Worm (Caenorhabditis elegans) whole organism, L1 larva: ENCODE measurements around the gene nhr-16.

Experiments used
- aha-1 ChIP-seq: fragments of 150-350 bp; optimal IDR thresholded peaks from 2 replicates; lab custom pipeline; 2014; ENCODE audit warnings: missing biosample characterization, missing genetic modification characterization
- alr-1 ChIP-seq: fragments of 200-800 bp; sonication (Bioruptor generic); optimal IDR thresholded peaks from 2 replicates; lab custom pipeline; 2018; ENCODE audit warnings: borderline replicate concordance, mild to moderate bottlenecking, missing genetic modification characterization, missing compliant biosample characterization
- ceh-82 ChIP-seq, 3 experiments: fragments of 150-350 bp in 1 of 3; sonication (generic microtip) in 2 of 3; optimal IDR thresholded peaks; 2 replicates each; lab custom pipeline; 2014 to 2017; ENCODE audit warnings: missing biosample characterization in 3 of 3, missing genetic modification characterization in 3 of 3
- ces-1 ChIP-seq: fragments of 150-350 bp; optimal IDR thresholded peaks from 2 replicates; lab custom pipeline; 2014; ENCODE audit warnings: missing biosample characterization, missing genetic modification reagents, missing genetic modification characterization
- efl-1 ChIP-seq, 4 experiments: fragments of 150-350 bp; optimal IDR thresholded peaks in 3 of 4; peaks in 1 of 4; 1 replicate in 1 of 4; 2 replicates in 3 of 4; lab custom pipeline; 2014; ENCODE audit warnings: missing biosample characterization in 2 of 4, missing genetic modification characterization in 2 of 4, missing genetic modification reagents in 2 of 4
- elt-2 ChIP-seq: sonication (generic microtip); optimal IDR thresholded peaks from 2 replicates; lab custom pipeline; 2016; ENCODE audit warnings: missing genetic modification characterization, mild to moderate bottlenecking, inconsistent platforms, missing compliant biosample characterization, missing genetic modification reagents
- ets-5 ChIP-seq: fragments of 200-800 bp; sonication (Bioruptor generic); IDR thresholded peaks from 2 replicates; pipeline ENCODE4 v1.3.6; 2022; ENCODE audit warnings: missing genetic modification characterization, missing compliant biosample characterization
- fos-1 ChIP-seq: fragments of 150-350 bp; optimal IDR thresholded peaks from 2 replicates; lab custom pipeline; 2014; ENCODE audit warnings: missing biosample characterization, missing genetic modification characterization
- grh-1 ChIP-seq: fragments of 200-800 bp; sonication (Bioruptor generic); IDR thresholded peaks from 2 replicates; pipeline ENCODE4 v1.3.6; 2022; ENCODE audit warnings: missing genetic modification reagents, missing genetic modification characterization, missing compliant biosample characterization
- hlh-17 ChIP-seq: fragments of 200-800 bp; sonication (Bioruptor generic); optimal IDR thresholded peaks from 2 replicates; lab custom pipeline; 2018; ENCODE audit warnings: missing genetic modification characterization, mild to moderate bottlenecking, missing compliant biosample characterization, moderate library complexity, borderline replicate concordance
- hpl-2 ChIP-seq: fragments of 150-350 bp; optimal IDR thresholded peaks from 2 replicates; lab custom pipeline; 2014; ENCODE audit warnings: missing biosample characterization, missing genetic modification reagents, missing genetic modification characterization
- isw-1 ChIP-seq: fragments of 200-800 bp; sonication (Bioruptor generic); IDR thresholded peaks from 2 replicates; pipeline ENCODE4 v1.3.6; 2022; ENCODE audit warnings: missing genetic modification characterization, missing compliant biosample characterization
- jun-1 ChIP-seq: fragments of 150-350 bp; optimal IDR thresholded peaks from 2 replicates; lab custom pipeline; 2014; ENCODE audit warnings: missing biosample characterization, missing genetic modification reagents, missing genetic modification characterization
- lin-13 ChIP-seq: fragments of 150-350 bp; optimal IDR thresholded peaks from 2 replicates; lab custom pipeline; 2014; ENCODE audit warnings: missing biosample characterization, missing genetic modification reagents, missing genetic modification characterization
- lin-14 ChIP-seq: fragments of 200-800 bp; sonication (Bioruptor generic); optimal IDR thresholded peaks from 2 replicates; lab custom pipeline; 2018; ENCODE audit warnings: mild to moderate bottlenecking, missing genetic modification characterization, moderate library complexity, missing compliant biosample characterization
- lir-3 ChIP-seq: sonication (generic microtip); optimal IDR thresholded peaks from 2 replicates; lab custom pipeline; 2016; ENCODE audit warnings: mild to moderate bottlenecking, missing genetic modification characterization, moderate library complexity, missing compliant biosample characterization; ENCODE audit not compliant: poor library complexity
- lsy-2 ChIP-seq, 2 experiments: fragments of 150-350 bp; optimal IDR thresholded peaks; 2 replicates each; lab custom pipeline; 2014; ENCODE audit warnings: missing biosample characterization in 2 of 2, missing genetic modification characterization in 2 of 2
- mep-1 ChIP-seq: fragments of 150-350 bp; optimal IDR thresholded peaks from 2 replicates; lab custom pipeline; 2014; ENCODE audit warnings: missing biosample characterization, missing genetic modification characterization
- nhr-20 ChIP-seq: sonication (generic microtip); optimal IDR thresholded peaks from 2 replicates; lab custom pipeline; 2016; ENCODE audit warnings: mild to moderate bottlenecking, missing genetic modification characterization, missing compliant biosample characterization
- nhr-28 ChIP-seq: fragments of 150-350 bp; optimal IDR thresholded peaks from 2 replicates; lab custom pipeline; 2014; ENCODE audit warnings: missing biosample characterization, missing genetic modification characterization
- nhr-47 ChIP-seq: sonication (generic microtip); optimal IDR thresholded peaks from 2 replicates; lab custom pipeline; 2016; ENCODE audit warnings: mild to moderate bottlenecking, missing genetic modification characterization, moderate library complexity, missing compliant biosample characterization
- nhr-77 ChIP-seq: fragments of 150-350 bp; optimal IDR thresholded peaks from 2 replicates; lab custom pipeline; 2014; ENCODE audit warnings: missing biosample characterization, missing genetic modification characterization
- pag-3 ChIP-seq: sonication (generic microtip); optimal IDR thresholded peaks from 2 replicates; lab custom pipeline; 2017; ENCODE audit warnings: missing genetic modification characterization, mild to moderate bottlenecking, missing compliant biosample characterization, antibody characterized with exemption, borderline replicate concordance; ENCODE audit not compliant: insufficient read depth
- pax-3 ChIP-seq: fragments of 200-800 bp; sonication (Bioruptor generic); optimal IDR thresholded peaks from 2 replicates; lab custom pipeline; 2018; ENCODE audit warnings: mild to moderate bottlenecking, missing genetic modification characterization, moderate library complexity, missing compliant biosample characterization
- pqm-1 ChIP-seq: sonication (generic microtip); optimal IDR thresholded peaks from 3 replicates; lab custom pipeline; 2017; ENCODE audit warnings: missing biosample characterization, missing genetic modification characterization
- rnt-1 ChIP-seq: sonication (generic microtip); optimal IDR thresholded peaks from 2 replicates; lab custom pipeline; 2016; ENCODE audit warnings: mild to moderate bottlenecking, missing genetic modification characterization, moderate library complexity, missing compliant biosample characterization
- skn-1 ChIP-seq: fragments of 150-350 bp; optimal IDR thresholded peaks from 2 replicates; lab custom pipeline; 2014; ENCODE audit warnings: missing biosample characterization, missing genetic modification characterization
- sptf-1 ChIP-seq: fragments of 150-350 bp; optimal IDR thresholded peaks from 2 replicates; lab custom pipeline; 2014; ENCODE audit warnings: missing biosample characterization, missing genetic modification characterization
- sup-37 ChIP-seq: fragments of 200-800 bp; sonication (Bioruptor generic); optimal IDR thresholded peaks from 2 replicates; lab custom pipeline; 2018; ENCODE audit warnings: mild to moderate bottlenecking, missing genetic modification characterization, missing compliant biosample characterization
- swsn-7 ChIP-seq: sonication (generic microtip); optimal IDR thresholded peaks from 2 replicates; lab custom pipeline; 2016; ENCODE audit warnings: missing genetic modification characterization, missing compliant biosample characterization
- tbx-2 ChIP-seq: sonication (generic microtip); optimal IDR thresholded peaks from 2 replicates; lab custom pipeline; 2016; ENCODE audit warnings: missing genetic modification characterization, missing compliant biosample characterization
- unc-30 ChIP-seq: sonication (generic microtip); optimal IDR thresholded peaks from 2 replicates; lab custom pipeline; 2017; ENCODE audit warnings: missing biosample characterization, missing genetic modification characterization
- unc-62 ChIP-seq: fragments of 150-350 bp; optimal IDR thresholded peaks from 2 replicates; lab custom pipeline; 2014; ENCODE audit warnings: missing biosample characterization, missing genetic modification reagents, missing genetic modification characterization
- unc-86 ChIP-seq: sonication (generic microtip); optimal IDR thresholded peaks from 2 replicates; lab custom pipeline; 2016; ENCODE audit warnings: missing genetic modification characterization, missing compliant biosample characterization
- zip-4 ChIP-seq: fragments of 200-800 bp; sonication (Bioruptor generic); optimal IDR thresholded peaks from 2 replicates; lab custom pipeline; 2018; ENCODE audit warnings: mild to moderate bottlenecking, missing genetic modification characterization, moderate library complexity, missing compliant biosample characterization
- ztf-4 ChIP-seq: fragments of 150-350 bp; optimal IDR thresholded peaks from 2 replicates; lab custom pipeline; 2014; ENCODE audit warnings: missing biosample characterization, missing genetic modification characterization

Gene nhr-16

ce11 chrII:4467869-4468268 lies 29.3 kb downstream of the nhr-16 start, which contains the start of gene W06B4.2:
Gene W06B4.2 (plus strand): TSS chrII:4468169.
- TF ChIP-seq sup-37 (GFP tag; lab: Kevin White, UChicago) (no peak), zip-4 (GFP tag; lab: Kevin White, UChicago) (no peak), lin-14 (GFP tag; lab: Kevin White, UChicago) (no peak), nhr-28 (tag; lab: Kevin White, UChicago) (no peak), grh-1 (no peak)

ce11 chrII:4468897-4469459 lies 30.4 kb downstream of the nhr-16 start:
- TF ChIP-seq nhr-77 (tag; lab: Kevin White, UChicago), result no peak
- TF ChIP-seq nhr-20 (tag; lab: Kevin White, UChicago), result peak; percentile 1
- TF ChIP-seq alr-1 (tag; lab: Kevin White, UChicago), result no peak

ce11 chrII:4470972-4471645 lies 32.5 kb downstream of the nhr-16 start, which contains the start of gene W06B4.1:
Gene W06B4.1 (plus strand): TSS chrII:4471595.
- TF ChIP-seq mep-1 (tag; lab: Kevin White, UChicago) (no peak), efl-1 (optimal IDR thresholded peaks at IDR 0.05; lab: Kevin White, UChicago) (peak in 1 of 2 experiments; percentile 17), efl-1 (GFP tag; optimal IDR thresholded peaks at IDR 0.05 in 1 of 2; lab: Kevin White, UChicago) (no peak), tbx-2 (tag; lab: Kevin White, UChicago) (no peak), swsn-7 (no peak)
- TF ChIP-seq, all 84 proteins: peak for 1

DNA sequence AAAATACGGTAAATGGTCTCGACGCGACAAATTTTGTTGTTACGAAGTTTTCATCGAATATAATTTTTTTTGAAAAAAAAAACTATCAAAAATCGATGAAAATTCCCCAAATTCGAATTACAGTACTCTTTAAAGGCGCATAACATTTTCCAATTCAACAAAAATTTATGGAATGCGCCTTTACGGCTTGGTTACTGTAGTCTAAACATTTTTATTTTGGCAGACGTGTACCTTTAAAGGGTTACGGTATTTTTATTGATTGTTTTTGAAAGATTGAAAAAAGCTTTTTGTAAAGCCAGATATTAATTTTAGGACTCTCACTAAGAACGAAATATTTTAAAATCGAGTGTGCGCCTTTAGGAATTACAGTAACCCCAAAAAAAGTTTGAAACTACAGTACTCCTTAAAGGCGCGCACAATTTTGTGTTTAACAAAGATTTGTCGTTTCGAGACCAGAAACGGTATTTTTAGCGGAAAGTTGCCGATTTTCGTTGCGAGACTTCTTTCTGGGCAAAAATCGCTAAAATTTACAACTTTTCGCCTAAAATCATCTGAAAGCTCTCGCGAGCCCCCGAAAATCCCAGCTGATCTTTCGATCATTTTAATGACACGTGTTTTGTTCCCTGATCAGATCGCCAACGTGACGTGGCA lies 35.5 kb downstream of the nhr-16 start:
- TF ChIP-seq efl-1 (optimal IDR thresholded peaks at IDR 0.05; lab: Kevin White, UChicago) (no peak), efl-1 (GFP tag; optimal IDR thresholded peaks at IDR 0.05 in 1 of 2; lab: Kevin White, UChicago) (peak in 1 of 2 experiments; percentile 59), tbx-2 (tag; lab: Kevin White, UChicago) (no peak)
- TF ChIP-seq, all 84 proteins: peak for 1

- TF ChIP-seq lir-3, result no peak
- TF ChIP-seq hpl-2 (GFP tag; lab: Kevin White, UChicago), result no peak
- TF ChIP-seq alr-1 (tag; lab: Kevin White, UChicago), result no peak
- TF ChIP-seq grh-1, result no peak
- TF ChIP-seq elt-2 (tag; lab: Kevin White, UChicago), result no peak
- no peak for TF ChIP-seq unc-86
- TF ChIP-seq ztf-4, result no peak
- TF ChIP-seq hlh-17 (GFP tag; lab: Kevin White, UChicago), result no peak
- TF ChIP-seq pqm-1 (tag; lab: Kevin White, UChicago), result no peak
- no peak for TF ChIP-seq pax-3 (tag; lab: Kevin White, UChicago)
- TF ChIP-seq jun-1 (tag; lab: Kevin White, UChicago), result no peak
- TF ChIP-seq lsy-2 (tag; optimal IDR thresholded peaks at IDR 0.05; lab: Kevin White, UChicago), result no peak
- TF ChIP-seq sptf-1 (tag; lab: Kevin White, UChicago), result no peak
- no peak for TF ChIP-seq ets-5 (GFP tag; lab: Robert Waterston, UW)
- TF ChIP-seq, all 84 proteins: peak for 0
These were observed 39.7 kb downstream of the nhr-16 start, which contains the start of gene T05C1.1 for ce11 chrII:4478303-4478702. Gene T05C1.1 (plus strand): TSS chrII:4478603.

DNA sequence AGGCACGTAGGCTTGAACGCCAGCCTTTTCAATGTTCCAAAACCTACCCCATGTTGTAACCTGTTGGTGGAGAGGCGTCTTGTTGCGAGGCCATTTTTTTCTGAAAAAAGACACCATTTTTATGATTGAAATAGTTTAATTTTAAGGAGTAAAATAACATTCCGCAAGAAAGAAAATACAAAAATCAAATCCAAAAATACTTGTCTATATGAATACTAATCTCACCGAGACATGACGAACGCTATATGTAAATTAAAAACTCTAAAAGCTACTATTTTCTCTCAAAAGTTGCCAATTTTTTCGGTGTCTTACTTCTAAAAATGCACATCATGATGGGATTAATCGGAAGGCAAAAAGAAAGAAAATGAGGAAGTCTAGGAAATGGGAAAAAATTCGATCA lies 43.4 kb downstream of the nhr-16 start, which contains the start of gene T05C1.2:
Gene T05C1.2, minus strand, starts transcription at position 101 of the 400 bp plus-strand sequence.
- no peak for TF ChIP-seq aha-1
- TF ChIP-seq elt-2 (tag; lab: Kevin White, UChicago), result no peak
- TF ChIP-seq lin-13 (GFP tag; lab: Kevin White, UChicago), result no peak
- no peak for TF ChIP-seq skn-1 (tag; lab: Kevin White, UChicago)
- TF ChIP-seq tbx-2 (tag; lab: Kevin White, UChicago), result no peak
- TF ChIP-seq mep-1 (tag; lab: Kevin White, UChicago), result no peak
- no peak for TF ChIP-seq rnt-1 (tag; lab: Kevin White, UChicago)
- TF ChIP-seq pag-3, result no peak
- no peak for TF ChIP-seq swsn-7
- TF ChIP-seq nhr-77 (tag; lab: Kevin White, UChicago), result no peak
- no peak for TF ChIP-seq unc-30 (tag; lab: Kevin White, UChicago)
- no peak for TF ChIP-seq nhr-47 (tag; lab: Kevin White, UChicago)
- no peak for TF ChIP-seq unc-62
- TF ChIP-seq fos-1 (tag; lab: Kevin White, UChicago), result no peak
- no peak for TF ChIP-seq isw-1
- TF ChIP-seq unc-86, result no peak
- TF ChIP-seq ces-1 (GFP tag; lab: Kevin White, UChicago), result no peak
- TF ChIP-seq ceh-82 (tag; optimal IDR thresholded peaks at IDR 0.05; lab: Kevin White, UChicago), result no peak
- TF ChIP-seq, all 84 proteins: peak for 0
